Worm (Caenorhabditis elegans) whole organism, young adult: ENCODE results near the gene srh-21.

Source experiments
- C17E4.6 ChIP-seq: fragments of 200-800 bp; sonication (Bioruptor generic); IDR thresholded peaks from 2 replicates; pipeline ENCODE4 v1.3.6; 2022; ENCODE audit warnings: missing genetic modification reagents, missing genetic modification characterization, missing compliant biosample characterization
- F10E7.11 ChIP-seq: sonication (generic microtip); optimal IDR thresholded peaks from 2 replicates; lab custom pipeline; 2017; ENCODE audit warnings: mild to moderate bottlenecking, missing genetic modification characterization, moderate library complexity, missing compliant biosample characterization
- F23B12.7 ChIP-seq: sonication (generic microtip); optimal IDR thresholded peaks from 2 replicates; lab custom pipeline; 2017; ENCODE audit warnings: missing genetic modification characterization, mild to moderate bottlenecking, missing compliant biosample characterization, antibody characterized with exemption, moderate library complexity; ENCODE audit not compliant: insufficient read depth
- F52B5.7 ChIP-seq: sonication (generic microtip); optimal IDR thresholded peaks from 2 replicates; lab custom pipeline; 2016; ENCODE audit warnings: mild to moderate bottlenecking, missing genetic modification characterization, missing compliant biosample characterization
- F55B11.4 ChIP-seq: sonication (generic microtip); optimal IDR thresholded peaks from 2 replicates; lab custom pipeline; 2016; ENCODE audit warnings: missing compliant biosample characterization, missing genetic modification characterization, borderline replicate concordance; ENCODE audit not compliant: insufficient read depth
- F57C9.4 ChIP-seq: sonication (generic microtip); optimal IDR thresholded peaks from 2 replicates; lab custom pipeline; 2017; ENCODE audit warnings: mild to moderate bottlenecking, missing genetic modification characterization, missing compliant biosample characterization
- K12H6.12 ChIP-seq: fragments of 200-800 bp; sonication (Bioruptor generic); optimal IDR thresholded peaks from 2 replicates; lab custom pipeline; 2018; ENCODE audit warnings: mild to moderate bottlenecking, missing genetic modification characterization, missing compliant biosample characterization
- T07F8.4 ChIP-seq: sonication (generic microtip); optimal IDR thresholded peaks from 2 replicates; lab custom pipeline; 2016; ENCODE audit warnings: mild to moderate bottlenecking, missing genetic modification characterization, moderate library complexity, missing compliant biosample characterization
- Y53F4B.3 ChIP-seq: fragments of 200-800 bp; sonication (Bioruptor generic); IDR thresholded peaks from 2 replicates; pipeline ENCODE4 v1.3.6; 2022; ENCODE audit warnings: missing genetic modification reagents, missing genetic modification characterization, missing compliant biosample characterization
- Y53G8AR.9 ChIP-seq: fragments of 200-800 bp; sonication (Bioruptor generic); conservative IDR thresholded peaks from 2 replicates; pipeline ENCODE4 v1.3.6; 2022; ENCODE audit warnings: missing genetic modification reagents, missing genetic modification characterization, missing compliant biosample characterization
- Y79H2A.3 ChIP-seq: fragments of 200-800 bp; sonication (Bioruptor generic); conservative IDR thresholded peaks from 2 replicates; pipeline ENCODE4 v1.3.6; 2022; ENCODE audit warnings: missing genetic modification reagents, missing genetic modification characterization, missing compliant biosample characterization
- Y95B8A.8 ChIP-seq: fragments of 200-800 bp; sonication (Bioruptor generic); IDR thresholded peaks from 2 replicates; pipeline ENCODE4 v1.3.6; 2022; ENCODE audit warnings: missing genetic modification reagents, missing genetic modification characterization, missing compliant biosample characterization
- aptf-3 ChIP-seq: fragments of 200-800 bp; sonication (Bioruptor generic); IDR thresholded peaks from 2 replicates; pipeline ENCODE4 v1.3.6; 2022; ENCODE audit warnings: missing genetic modification characterization, missing compliant biosample characterization
- attf-3 ChIP-seq: fragments of 200-800 bp; sonication (Bioruptor generic); conservative IDR thresholded peaks from 2 replicates; pipeline ENCODE4 v1.3.6; 2022; ENCODE audit warnings: missing genetic modification reagents, missing genetic modification characterization, missing compliant biosample characterization
- attf-5 ChIP-seq: fragments of 200-800 bp; sonication (Bioruptor generic); optimal IDR thresholded peaks from 2 replicates; lab custom pipeline; 2018; ENCODE audit warnings: mild to moderate bottlenecking, missing genetic modification characterization, missing compliant biosample characterization
- attf-6 ChIP-seq: fragments of 200-800 bp; sonication (Bioruptor generic); IDR thresholded peaks from 2 replicates; pipeline ENCODE4 v1.3.6; 2022; ENCODE audit warnings: missing genetic modification reagents, missing genetic modification characterization, missing compliant biosample characterization
- bed-2 ChIP-seq: fragments of 200-800 bp; sonication (Bioruptor generic); IDR thresholded peaks from 2 replicates; pipeline ENCODE4 v1.3.6; 2022; ENCODE audit warnings: missing genetic modification reagents, missing genetic modification characterization, missing compliant biosample characterization
- cebp-1 ChIP-seq, 2 experiments: fragments of 200-800 bp in 1 of 2; sonication (Bioruptor generic) in 1 of 2; sonication (generic microtip) in 1 of 2; IDR thresholded peaks in 1 of 2; optimal IDR thresholded peaks in 1 of 2; 2 replicates each; pipeline versions ENCODE4 v1.3.6 to Lab custom; 2017 to 2022; ENCODE audit warnings: missing compliant biosample characterization in 2 of 2, missing genetic modification characterization in 2 of 2, mild to moderate bottlenecking in 1 of 2, missing genetic modification reagents in 1 of 2, moderate library complexity in 1 of 2
- ceh-27 ChIP-seq: fragments of 200-800 bp; sonication (Bioruptor generic); optimal IDR thresholded peaks from 2 replicates; lab custom pipeline; 2018; ENCODE audit warnings: mild to moderate bottlenecking, missing genetic modification characterization, moderate library complexity, missing compliant biosample characterization
- ceh-58 ChIP-seq: fragments of 200-800 bp; sonication (Bioruptor generic); IDR thresholded peaks from 2 replicates; pipeline ENCODE4 v1.3.6; 2022; ENCODE audit warnings: missing genetic modification characterization, missing compliant biosample characterization
- ceh-91 ChIP-seq: fragments of 200-800 bp; sonication (Bioruptor generic); IDR thresholded peaks from 2 replicates; pipeline ENCODE4 v1.3.6; 2022; ENCODE audit warnings: missing genetic modification reagents, missing genetic modification characterization, missing compliant biosample characterization
- dpl-1 ChIP-seq: fragments of 150-350 bp; optimal IDR thresholded peaks from 2 replicates; lab custom pipeline; 2014; ENCODE audit warnings: missing biosample characterization, missing genetic modification reagents, missing genetic modification characterization
- efl-1 ChIP-seq: fragments of 150-350 bp; optimal IDR thresholded peaks from 2 replicates; lab custom pipeline; 2014; ENCODE audit warnings: missing biosample characterization, missing genetic modification reagents, missing genetic modification characterization
- egl-18 ChIP-seq: fragments of 200-800 bp; sonication (Bioruptor generic); IDR thresholded peaks from 2 replicates; pipeline ENCODE4 v1.3.6; 2022; ENCODE audit warnings: missing genetic modification reagents, missing genetic modification characterization, missing compliant biosample characterization
- ekl-4 ChIP-seq: fragments of 200-800 bp; sonication (Bioruptor generic); IDR thresholded peaks from 2 replicates; pipeline ENCODE4 v1.3.6; 2022; ENCODE audit warnings: missing genetic modification reagents, missing genetic modification characterization, missing compliant biosample characterization
- ets-4 ChIP-seq: fragments of 200-800 bp; sonication (Bioruptor generic); optimal IDR thresholded peaks from 2 replicates; lab custom pipeline; 2018; ENCODE audit warnings: mild to moderate bottlenecking, missing genetic modification characterization, missing compliant biosample characterization
- him-1 ChIP-seq: sonication (generic microtip); optimal IDR thresholded peaks from 2 replicates; lab custom pipeline; 2016; ENCODE audit warnings: missing genotype, missing genetic modification reagents, missing genetic modification characterization, missing compliant biosample characterization
- hmg-1.2 ChIP-seq: fragments of 200-800 bp; sonication (Bioruptor generic); IDR thresholded peaks from 2 replicates; pipeline ENCODE4 v1.3.6; 2022; ENCODE audit warnings: missing genetic modification reagents, missing genetic modification characterization, missing compliant biosample characterization
- hrde-1 ChIP-seq: sonication (generic microtip); optimal IDR thresholded peaks from 2 replicates; lab custom pipeline; 2016; ENCODE audit warnings: missing genetic modification characterization, mild to moderate bottlenecking, missing compliant biosample characterization, moderate library complexity, missing genotype, missing genetic modification reagents, borderline replicate concordance
- hsf-1 ChIP-seq: fragments of 200-800 bp; sonication (Bioruptor generic); IDR thresholded peaks from 2 replicates; pipeline ENCODE4 v1.3.6; 2022; ENCODE audit warnings: missing genetic modification reagents, missing genetic modification characterization, missing compliant biosample characterization
- lsl-1 ChIP-seq: fragments of 200-800 bp; sonication (Bioruptor generic); optimal IDR thresholded peaks from 2 replicates; lab custom pipeline; 2018; ENCODE audit warnings: mild to moderate bottlenecking, missing genetic modification characterization, moderate library complexity, missing compliant biosample characterization
- madf-8 ChIP-seq: fragments of 200-800 bp; sonication (Bioruptor generic); conservative IDR thresholded peaks from 2 replicates; pipeline ENCODE4 v1.3.6; 2022; ENCODE audit warnings: missing genetic modification reagents, missing genetic modification characterization, missing compliant biosample characterization
- mcd-1 ChIP-seq: fragments of 200-800 bp; sonication (Bioruptor generic); IDR thresholded peaks from 2 replicates; pipeline ENCODE4 v1.3.6; 2022; ENCODE audit warnings: missing genetic modification reagents, missing genetic modification characterization, missing compliant biosample characterization
- nhr-27 ChIP-seq: fragments of 200-800 bp; sonication (Bioruptor generic); optimal IDR thresholded peaks from 2 replicates; lab custom pipeline; 2018; ENCODE audit warnings: mild to moderate bottlenecking, missing genetic modification characterization, moderate library complexity, missing compliant biosample characterization
- pbrm-1 ChIP-seq: fragments of 200-800 bp; sonication (Bioruptor generic); IDR thresholded peaks from 2 replicates; pipeline ENCODE4 v1.3.6; 2022; ENCODE audit warnings: missing genetic modification reagents, missing genetic modification characterization, missing compliant biosample characterization
- rpc-1 ChIP-seq, 2 experiments: fragments of 150-350 bp in 1 of 2; sonication (generic microtip) in 1 of 2; optimal IDR thresholded peaks; 2 replicates each; lab custom pipeline; 2014 to 2018; ENCODE audit warnings: missing biosample characterization in 1 of 2, missing genetic modification characterization in 1 of 2, missing genetic modification reagents in 1 of 2, missing genotype in 1 of 2
- somi-1 ChIP-seq: fragments of 200-800 bp; sonication (Bioruptor generic); optimal IDR thresholded peaks from 2 replicates; lab custom pipeline; 2018; ENCODE audit warnings: mild to moderate bottlenecking, missing genetic modification characterization, missing compliant biosample characterization
- sptf-2 ChIP-seq: fragments of 200-800 bp; sonication (Bioruptor generic); optimal IDR thresholded peaks from 2 replicates; lab custom pipeline; 2018; ENCODE audit warnings: mild to moderate bottlenecking, missing genetic modification characterization, missing compliant biosample characterization
- tbp1 ChIP-seq: fragments of 200-800 bp; sonication (Bioruptor generic); optimal IDR thresholded peaks from 2 replicates; lab custom pipeline; 2018; ENCODE audit warnings: mild to moderate bottlenecking, missing genetic modification characterization, missing compliant biosample characterization
- tbx-9 ChIP-seq: sonication (generic microtip); optimal IDR thresholded peaks from 2 replicates; lab custom pipeline; 2016; ENCODE audit warnings: borderline replicate concordance, missing genetic modification characterization, inconsistent platforms, missing compliant biosample characterization
- zim-3 ChIP-seq: sonication (generic microtip); optimal IDR thresholded peaks from 2 replicates; lab custom pipeline; 2017; ENCODE audit warnings: mild to moderate bottlenecking, missing genetic modification characterization, moderate library complexity, missing compliant biosample characterization
- ztf-3 ChIP-seq: fragments of 200-800 bp; sonication (Bioruptor generic); optimal IDR thresholded peaks from 2 replicates; lab custom pipeline; 2018; ENCODE audit warnings: mild to moderate bottlenecking, missing genetic modification characterization, missing compliant biosample characterization
- ztf-6 ChIP-seq: fragments of 200-800 bp; sonication (Bioruptor generic); IDR thresholded peaks from 2 replicates; pipeline ENCODE4 v1.3.6; 2022; ENCODE audit warnings: missing genetic modification reagents, missing genetic modification characterization, missing compliant biosample characterization

The srh-21 gene

ce11 chrV:4960686-4961085 lies 34.2 kb downstream of the srh-21 start (continued):
- no peak for TF ChIP-seq F23B12.7 (tag; lab: Kevin White, UChicago)
- peak; percentile 25; the same call in 1 of the 2 replicates for TF ChIP-seq Y53G8AR.9 (GFP tag; lab: Robert Waterston, UW)

DNA sequence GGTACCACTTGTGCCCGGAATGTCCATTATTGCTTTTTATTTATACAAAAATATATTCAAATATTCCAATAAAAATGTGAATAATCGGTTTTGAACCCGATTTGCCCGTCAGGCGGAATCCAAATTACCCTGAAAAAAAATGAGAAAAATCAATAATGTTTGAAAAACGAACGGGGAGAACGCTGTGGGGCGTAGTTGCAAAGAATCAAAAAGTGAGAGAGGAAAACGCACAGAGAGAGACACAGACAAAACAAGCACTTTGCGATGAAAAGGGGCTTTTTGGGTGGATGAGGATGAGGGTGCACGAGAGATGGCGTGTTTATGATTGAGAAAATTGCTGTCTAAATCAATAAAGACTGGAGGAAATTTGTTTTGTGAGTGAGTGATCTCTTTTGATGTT lies 36.5 kb downstream of the srh-21 start, which contains the start of gene tam-1:
tam-1 (minus strand) TSS at position 135 of the 400 bp plus-strand sequence.
- TF ChIP-seq tbx-9 (tag; lab: Kevin White, UChicago), result no peak
- TF ChIP-seq bed-2 (GFP tag; lab: Robert Waterston, UW), result no peak
- no peak for TF ChIP-seq somi-1 (GFP tag; lab: Kevin White, UChicago)
- TF ChIP-seq pbrm-1 (GFP tag; lab: Robert Waterston, UW), result no peak
- no peak for TF ChIP-seq C17E4.6 (GFP tag; lab: Robert Waterston, UW)
- TF ChIP-seq ztf-6 (GFP tag; lab: Robert Waterston, UW), result no peak
- TF ChIP-seq K12H6.12, result no peak
- TF ChIP-seq F10E7.11 (tag; lab: Kevin White, UChicago), result no peak
- no peak for TF ChIP-seq hrde-1 (tag; lab: Kevin White, UChicago)
- TF ChIP-seq hmg-1.2, result peak; percentile 20; the same call in 1 of the 2 replicates
- no peak for TF ChIP-seq sptf-2
- TF ChIP-seq attf-6 (GFP tag; lab: Robert Waterston, UW), result no peak
- no peak for TF ChIP-seq mcd-1
- no peak for TF ChIP-seq Y95B8A.8 (GFP tag; lab: Robert Waterston, UW)
- TF ChIP-seq cebp-1 (GFP tag; IDR thresholded peaks at IDR 0.05; lab: Robert Waterston, UW), result no peak
- TF ChIP-seq cebp-1 (tag; optimal IDR thresholded peaks at IDR 0.05; lab: Kevin White, UChicago), result peak; percentile 39
- no peak for TF ChIP-seq Y53G8AR.9 (GFP tag; lab: Robert Waterston, UW)
- TF ChIP-seq F23B12.7 (tag; lab: Kevin White, UChicago), result no peak

ce11 chrV:4963606-4964005 lies 37.1 kb downstream of the srh-21 start:
- TF ChIP-seq attf-3 (no peak), egl-18 (no peak), C17E4.6 (GFP tag; lab: Robert Waterston, UW) (no peak), madf-8 (GFP tag; lab: Robert Waterston, UW) (peak; percentile 79), efl-1 (GFP tag; lab: Kevin White, UChicago) (peak; percentile 52), T07F8.4 (tag; lab: Kevin White, UChicago) (no peak), nhr-27 (tag; lab: Kevin White, UChicago) (no peak), F55B11.4 (tag; lab: Kevin White, UChicago) (no peak), zim-3 (tag; lab: Kevin White, UChicago) (no peak), tbp1 (GFP tag; lab: Kevin White, UChicago) (no peak), ceh-58 (no peak), ceh-91 (GFP tag; lab: Robert Waterston, UW) (peak; percentile 60), lsl-1 (peak; percentile 99), ztf-3 (GFP tag; lab: Kevin White, UChicago) (no peak), pbrm-1 (GFP tag; lab: Robert Waterston, UW) (no peak), Y79H2A.3 (GFP tag; lab: Robert Waterston, UW) (no peak), dpl-1 (GFP tag; lab: Kevin White, UChicago) (peak; percentile 9), hsf-1 (no peak), ets-4 (GFP tag; lab: Kevin White, UChicago) (no peak), aptf-3 (GFP tag; lab: Robert Waterston, UW) (no peak), attf-5 (GFP tag; lab: Kevin White, UChicago) (no peak), F57C9.4 (tag; lab: Kevin White, UChicago) (no peak), ekl-4 (GFP tag; lab: Robert Waterston, UW) (no peak), rpc-1 (optimal IDR thresholded peaks at IDR 0.05; lab: Kevin White, UChicago) (no peak), rpc-1 (tag; optimal IDR thresholded peaks at IDR 0.05; lab: Kevin White, UChicago) (no peak), him-1 (tag; lab: Kevin White, UChicago) (peak; percentile 73), F52B5.7 (tag; lab: Kevin White, UChicago) (no peak), tbx-9 (tag; lab: Kevin White, UChicago) (no peak), ceh-27 (no peak), Y53F4B.3 (GFP tag; lab: Robert Waterston, UW) (no peak), hrde-1 (tag; lab: Kevin White, UChicago) (no peak), sptf-2 (no peak)
